Worm (Caenorhabditis elegans) whole organism, L1 larva: ENCODE measurements around the gene srv-9.

Experiments used
- dpl-1 ChIP-seq, 3 experiments: fragments of 150-350 bp in 2 of 3; sonication (generic microtip) in 1 of 3; optimal IDR thresholded peaks; 2 replicates each; lab custom pipeline; 2014 to 2017; ENCODE audit warnings: missing biosample characterization in 3 of 3, missing genetic modification characterization in 3 of 3, missing genetic modification reagents in 3 of 3
- nhr-47 ChIP-seq: sonication (generic microtip); optimal IDR thresholded peaks from 2 replicates; lab custom pipeline; 2016; ENCODE audit warnings: mild to moderate bottlenecking, missing genetic modification characterization, moderate library complexity, missing compliant biosample characterization
- swsn-7 ChIP-seq: sonication (generic microtip); optimal IDR thresholded peaks from 2 replicates; lab custom pipeline; 2016; ENCODE audit warnings: missing genetic modification characterization, missing compliant biosample characterization

ce11 chrV:13375861-13376260 is 47.1 kb downstream of the srv-9 start:
- peak; percentile 2 for TF ChIP-seq nhr-47
- TF ChIP-seq dpl-1 (GFP tag; optimal IDR thresholded peaks at IDR 0.05; lab: Kevin White, UChicago), result peak in 1 of 3 experiments; percentile 1
- no peak for TF ChIP-seq swsn-7 (tag; lab: Kevin White, UChicago)
